Worm (Caenorhabditis elegans) whole organism, midembryonic: Measurements from ENCODE around the gene T28A8.8.

ENCODE experiments used
- cog-1 ChIP-seq: sonication (generic microtip); optimal IDR thresholded peaks from 2 replicates; lab custom pipeline; 2016; ENCODE audit warnings: missing genetic modification characterization, missing compliant biosample characterization
- flt-1 ChIP-seq: fragments of 200-800 bp; sonication (Bioruptor generic); IDR thresholded peaks from 2 replicates; pipeline ENCODE4 v1.3.6; 2022; ENCODE audit warnings: missing genetic modification characterization, missing compliant biosample characterization
- klf-2 ChIP-seq: fragments of 200-800 bp; sonication (Bioruptor generic); conservative IDR thresholded peaks from 2 replicates; pipeline ENCODE4 v1.3.6; 2022; ENCODE audit warnings: missing genetic modification reagents, missing genetic modification characterization, missing compliant biosample characterization
- med-1 ChIP-seq: sonication (generic microtip); optimal IDR thresholded peaks from 2 replicates; lab custom pipeline; 2017; ENCODE audit warnings: missing genetic modification characterization, mild to moderate bottlenecking, missing compliant biosample characterization, antibody characterized with exemption, missing genetic modification reagents; ENCODE audit not compliant: insufficient read depth

ce11 chrIII:13461535-13461934 is 41.1 kb upstream of the T28A8.8 start:
- TF ChIP-seq cog-1 (tag; lab: Kevin White, UChicago) (no peak), klf-2 (GFP tag; lab: Robert Waterston, UW) (no peak), flt-1 (GFP tag; lab: Robert Waterston, UW) (no peak), med-1 (GFP tag; lab: Kevin White, UChicago) (no peak)
